Fruit fly (Drosophila melanogaster) whole organism, embryonic: ENCODE data around the gene CG43072.

Experiments used
- Aef1 ChIP-seq: fragments of 200-800 bp; sonication (Bioruptor generic); IDR thresholded peaks from 3 replicates; pipeline ENCODE4 v1.3.6; 2022; ENCODE audit warnings: missing biosample characterization, missing genetic modification characterization
- Bgb ChIP-seq: fragments of 200-800 bp; sonication (Bioruptor generic); IDR thresholded peaks from 2 replicates; pipeline ENCODE4 v1.3.6; 2022; ENCODE audit warnings: missing biosample characterization, missing genetic modification characterization; ENCODE audit not compliant: partially characterized antibody
- BtbVII ChIP-seq: fragments of 200-800 bp; sonication (Bioruptor generic); optimal IDR thresholded peaks from 3 replicates; lab custom pipeline; 2017; ENCODE audit warnings: missing biosample characterization, mild to moderate bottlenecking, missing genetic modification characterization
- CG10565 ChIP-seq: fragments of 200-800 bp; sonication (Bioruptor generic); optimal IDR thresholded peaks from 3 replicates; lab custom pipeline; 2016; ENCODE audit warnings: missing biosample characterization, mild to moderate bottlenecking, missing genetic modification characterization
- CG11723 ChIP-seq: fragments of 200-800 bp; sonication (Bioruptor generic); optimal IDR thresholded peaks from 2 replicates; lab custom pipeline; 2017; ENCODE audit warnings: missing biosample characterization, mild to moderate bottlenecking, missing genetic modification characterization
- CG13296 ChIP-seq: fragments of 200-800 bp; sonication (Bioruptor generic); optimal IDR thresholded peaks from 3 replicates; lab custom pipeline; 2018; ENCODE audit warnings: missing biosample characterization, mild to moderate bottlenecking, missing genetic modification characterization
- CG16815 ChIP-seq: fragments of 200-800 bp; sonication (Bioruptor generic); optimal IDR thresholded peaks from 3 replicates; lab custom pipeline; 2017; ENCODE audit warnings: missing biosample characterization, mild to moderate bottlenecking, missing genetic modification characterization
- CG17568 ChIP-seq: fragments of 200-800 bp; sonication (Bioruptor generic); optimal IDR thresholded peaks from 2 replicates; lab custom pipeline; 2018; ENCODE audit warnings: missing biosample characterization, mild to moderate bottlenecking, missing genetic modification characterization, moderate library complexity
- CG18011 ChIP-seq: fragments of 200-800 bp; sonication (Bioruptor generic); optimal IDR thresholded peaks from 2 replicates; lab custom pipeline; 2017; ENCODE audit warnings: missing biosample characterization, missing genetic modification characterization, mild to moderate bottlenecking, moderate library complexity, missing genotype
- CG2199 ChIP-seq: fragments of 200-800 bp; sonication (Bioruptor generic); IDR thresholded peaks from 3 replicates; pipeline ENCODE4 v1.3.6; 2022; ENCODE audit warnings: missing biosample characterization, missing genetic modification characterization
- CG30020 ChIP-seq: fragments of 200-800 bp; optimal IDR thresholded peaks from 2 replicates; lab custom pipeline; 2019; ENCODE audit warnings: missing biosample characterization, mild to moderate bottlenecking, missing genetic modification characterization, moderate library complexity
- CG30431 ChIP-seq: fragments of 200-800 bp; sonication (Bioruptor generic); optimal IDR thresholded peaks from 2 replicates; lab custom pipeline; 2017; ENCODE audit warnings: missing biosample characterization, missing genetic modification characterization
- CG31224 ChIP-seq: fragments of 200-800 bp; sonication (Bioruptor generic); IDR thresholded peaks from 2 replicates; pipeline ENCODE4 v1.3.6; 2022; ENCODE audit warnings: missing biosample characterization, missing genetic modification characterization
- CG3995 ChIP-seq: fragments of 200-800 bp; sonication (Bioruptor generic); optimal IDR thresholded peaks from 3 replicates; lab custom pipeline; 2016; ENCODE audit warnings: missing biosample characterization, missing genetic modification characterization
- CG4282 ChIP-seq: fragments of 200-800 bp; sonication (Bioruptor generic); optimal IDR thresholded peaks from 2 replicates; lab custom pipeline; 2016; ENCODE audit warnings: missing biosample characterization, missing genetic modification characterization
- CG6791 ChIP-seq: fragments of 200-800 bp; sonication (Bioruptor generic); IDR thresholded peaks from 3 replicates; pipeline ENCODE4 v1.3.6; 2022; ENCODE audit warnings: missing biosample characterization, missing genetic modification characterization; ENCODE audit not compliant: partially characterized antibody
- CG7963 ChIP-seq: fragments of 200-800 bp; sonication (Bioruptor generic); IDR thresholded peaks from 3 replicates; pipeline ENCODE4 v1.3.6; 2022; ENCODE audit warnings: missing biosample characterization, missing genetic modification characterization; ENCODE audit not compliant: partially characterized antibody
- CG8290 ChIP-seq, 3 experiments: fragments of 200-800 bp; sonication (Bioruptor generic); optimal IDR thresholded peaks; 2 replicates each; lab custom pipeline; 2016 to 2019; ENCODE audit warnings: missing biosample characterization in 3 of 3, missing genetic modification characterization in 3 of 3, mild to moderate bottlenecking in 2 of 3, moderate library complexity in 1 of 3
- CG9797 ChIP-seq: fragments of 200-800 bp; sonication (Bioruptor generic); optimal IDR thresholded peaks from 3 replicates; lab custom pipeline; 2018; ENCODE audit warnings: missing biosample characterization, mild to moderate bottlenecking, missing genetic modification characterization
- Camta ChIP-seq: fragments of 200-800 bp; sonication (Bioruptor generic); optimal IDR thresholded peaks from 2 replicates; lab custom pipeline; 2016; ENCODE audit warnings: missing biosample characterization, missing genetic modification characterization
- Elba2 ChIP-seq: fragments of 200-800 bp; sonication (Bioruptor generic); optimal IDR thresholded peaks from 3 replicates; lab custom pipeline; 2016; ENCODE audit warnings: missing biosample characterization, missing genetic modification characterization
- Hr39 ChIP-seq: fragments of >200 bp; optimal IDR thresholded peaks from 2 replicates; lab custom pipeline; 2017
- Hr51 ChIP-seq, 2 experiments: fragments of 200-800 bp; sonication (Bioruptor generic); optimal IDR thresholded peaks; 2 replicates in 1 of 2; 3 replicates in 1 of 2; lab custom pipeline; 2016 to 2018; ENCODE audit warnings: missing biosample characterization in 2 of 2, missing genetic modification characterization in 2 of 2, mild to moderate bottlenecking in 1 of 2, moderate library complexity in 1 of 2
- NC2α ChIP-seq: fragments of 200-800 bp; sonication (Bioruptor generic); optimal IDR thresholded peaks from 2 replicates; lab custom pipeline; 2016; ENCODE audit warnings: missing biosample characterization, missing genetic modification characterization
- Oaz ChIP-seq: fragments of 200-800 bp; sonication (Bioruptor generic); IDR thresholded peaks from 2 replicates; pipeline ENCODE4 v1.3.6; 2022; ENCODE audit warnings: missing biosample characterization, missing genetic modification characterization
- Optix ChIP-seq: fragments of 200-800 bp; sonication (Bioruptor generic); IDR thresholded peaks from 3 replicates; pipeline ENCODE4 v1.3.6; 2022; ENCODE audit warnings: missing biosample characterization, missing genetic modification characterization
- Ptx1 ChIP-seq: fragments of 200-800 bp; sonication (Bioruptor generic); IDR thresholded peaks from 2 replicates; pipeline ENCODE4 v1.3.6; 2022; ENCODE audit warnings: missing biosample characterization, missing genetic modification characterization
- Sin3A ChIP-seq: fragments of >200 bp; optimal IDR thresholded peaks from 2 replicates; lab custom pipeline; 2018
- ab ChIP-seq: fragments of 200-800 bp; sonication (Bioruptor generic); optimal IDR thresholded peaks from 2 replicates; lab custom pipeline; 2016; ENCODE audit warnings: missing biosample characterization, missing genetic modification characterization
- ap ChIP-seq: fragments of 200-800 bp; sonication (Bioruptor generic); IDR thresholded peaks from 2 replicates; pipeline ENCODE4 v1.3.6; 2022; ENCODE audit warnings: missing biosample characterization, missing genetic modification characterization
- bigmax ChIP-seq: fragments of 200-800 bp; sonication (Bioruptor generic); optimal IDR thresholded peaks from 2 replicates; lab custom pipeline; 2018; ENCODE audit warnings: missing biosample characterization, mild to moderate bottlenecking, missing genetic modification characterization
- cas ChIP-seq: fragments of 200-800 bp; sonication (Bioruptor generic); IDR thresholded peaks from 2 replicates; pipeline ENCODE4 v1.3.6; 2022; ENCODE audit warnings: missing biosample characterization, missing genetic modification characterization
- crc ChIP-seq: fragments of 200-800 bp; sonication (Bioruptor generic); optimal IDR thresholded peaks from 2 replicates; lab custom pipeline; 2016; ENCODE audit warnings: missing biosample characterization, missing genetic modification characterization
- gsb-n ChIP-seq: fragments of 200-800 bp; sonication (Bioruptor generic); optimal IDR thresholded peaks from 3 replicates; lab custom pipeline; 2018; ENCODE audit warnings: missing biosample characterization, mild to moderate bottlenecking, missing genetic modification characterization
- her ChIP-seq: fragments of 200-800 bp; sonication (Bioruptor generic); optimal IDR thresholded peaks from 2 replicates; lab custom pipeline; 2016; ENCODE audit warnings: missing biosample characterization, missing genetic modification characterization
- kay ChIP-seq: fragments of 200-800 bp; sonication (Bioruptor generic); optimal IDR thresholded peaks from 2 replicates; lab custom pipeline; 2016; ENCODE audit warnings: missing biosample characterization, missing genetic modification characterization
- nau ChIP-seq: fragments of 200-800 bp; sonication (Bioruptor generic); optimal IDR thresholded peaks from 3 replicates; lab custom pipeline; 2017; ENCODE audit warnings: missing biosample characterization, mild to moderate bottlenecking, missing genetic modification characterization, missing genetic modification reagents
- pb ChIP-seq: fragments of 200-800 bp; sonication (Bioruptor generic); optimal IDR thresholded peaks from 3 replicates; lab custom pipeline; 2016; ENCODE audit warnings: missing biosample characterization, missing genetic modification characterization
- peb ChIP-seq: fragments of 200-800 bp; sonication (Bioruptor generic); IDR thresholded peaks from 2 replicates; pipeline ENCODE4 v1.3.6; 2022; ENCODE audit warnings: missing biosample characterization, missing genetic modification characterization
- run ChIP-seq: fragments of 200-800 bp; sonication (Bioruptor generic); optimal IDR thresholded peaks from 3 replicates; lab custom pipeline; 2018; ENCODE audit warnings: missing biosample characterization, mild to moderate bottlenecking, missing genetic modification characterization
- sc ChIP-seq, 3 experiments: fragments of >200 bp in 2 of 3; fragments of 200-800 bp in 1 of 3; sonication (Bioruptor generic) in 1 of 3; optimal IDR thresholded peaks; 2 replicates in 2 of 3; 3 replicates in 1 of 3; lab custom pipeline; 2017; ENCODE audit warnings: mild to moderate bottlenecking in 1 of 3, missing biosample characterization in 1 of 3, missing genetic modification characterization in 1 of 3, missing genetic modification reagents in 1 of 3
- shn ChIP-seq: fragments of 200-800 bp; sonication (Bioruptor generic); optimal IDR thresholded peaks from 3 replicates; lab custom pipeline; 2016; ENCODE audit warnings: missing biosample characterization, missing genetic modification characterization
- sisA ChIP-seq: fragments of 200-800 bp; sonication (Bioruptor generic); IDR thresholded peaks from 2 replicates; pipeline ENCODE4 v1.3.6; 2022; ENCODE audit warnings: missing biosample characterization, missing genetic modification characterization
- slou ChIP-seq: fragments of 200-800 bp; sonication (Bioruptor generic); optimal IDR thresholded peaks from 3 replicates; lab custom pipeline; 2016; ENCODE audit warnings: missing biosample characterization, missing genetic modification characterization
- tin ChIP-seq: fragments of 200-800 bp; sonication (Bioruptor generic); optimal IDR thresholded peaks from 3 replicates; lab custom pipeline; 2016; ENCODE audit warnings: missing biosample characterization, missing genetic modification characterization
- trh ChIP-seq: fragments of 200-800 bp; sonication (Bioruptor generic); optimal IDR thresholded peaks from 2 replicates; lab custom pipeline; 2016; ENCODE audit warnings: missing biosample characterization, missing genetic modification characterization
- unc-4 ChIP-seq: fragments of 200-800 bp; sonication (Bioruptor generic); IDR thresholded peaks from 2 replicates; pipeline ENCODE4 v1.3.6; 2022; ENCODE audit warnings: missing biosample characterization, missing genetic modification characterization; ENCODE audit not compliant: partially characterized antibody
- z ChIP-seq: fragments of 200-800 bp; sonication (Bioruptor generic); IDR thresholded peaks from 3 replicates; pipeline ENCODE4 v1.3.6; 2022; ENCODE audit warnings: missing biosample characterization, missing genetic modification characterization
- zfh2 ChIP-seq: fragments of 200-800 bp; sonication (Bioruptor generic); optimal IDR thresholded peaks from 2 replicates; lab custom pipeline; 2016; ENCODE audit warnings: missing biosample characterization, missing genetic modification characterization

CG43072 gene

dm6 chr3L:21026025-21026916 is 39.4 kb upstream of the CG43072 start (continued):
- TF ChIP-seq kay (GFP tag; lab: Kevin White, UChicago) (no peak), CG18011 (GFP tag; lab: Kevin White, UChicago) (no peak), cas (GFP tag; lab: Robert Waterston, UW) (no peak), Ptx1 (GFP tag; lab: Robert Waterston, UW) (no peak), Elba2 (GFP tag; lab: Kevin White, UChicago) (no peak), shn (GFP tag; lab: Kevin White, UChicago) (no peak), Optix (GFP tag; lab: Robert Waterston, UW) (0 out of 3 replicates have a peak, but pooled peaks have one; percentile 22), CG4282 (GFP tag; lab: Kevin White, UChicago) (no peak), gsb-n (tag; lab: Kevin White, UChicago) (no peak), sisA (GFP tag; lab: Robert Waterston, UW) (no peak), trh (no peak), crc (no peak), NC2α (no peak), her (GFP tag; lab: Kevin White, UChicago) (peak; percentile 40), bigmax (no peak), zfh2 (GFP tag; lab: Kevin White, UChicago) (no peak), Bgb (GFP tag; lab: Robert Waterston, UW) (0 out of 2 replicates have a peak, but pooled peaks have one; percentile 11), sc (optimal IDR thresholded peaks at IDR 0.05; lab: Kevin White, UChicago) (no peak), sc (GFP tag; optimal IDR thresholded peaks at IDR 0.05; lab: Kevin White, UChicago) (no peak), Sin3A (lab: Kevin White, UChicago) (no peak), pb (GFP tag; lab: Kevin White, UChicago) (no peak), z (GFP tag; lab: Robert Waterston, UW) (peak; percentile 88), CG2199 (GFP tag; lab: Robert Waterston, UW) (no peak), CG30020 (no peak), unc-4 (GFP tag; lab: Robert Waterston, UW) (0 out of 2 replicates have a peak, but pooled peaks have one; percentile 30), run (tag; lab: Kevin White, UChicago) (no peak), CG11723 (no peak), ab (GFP tag; lab: Kevin White, UChicago) (no peak), CG13296 (GFP tag; lab: Kevin White, UChicago) (no peak), BtbVII (no peak), tin (no peak), Aef1 (GFP tag; lab: Robert Waterston, UW) (no peak; the same call in 2 of the 3 replicates), CG10565 (GFP tag; lab: Kevin White, UChicago) (no peak), nau (GFP tag; lab: Kevin White, UChicago) (no peak), Oaz (GFP tag; lab: Robert Waterston, UW) (no peak), peb (GFP tag; lab: Robert Waterston, UW) (0 out of 2 replicates have a peak, but pooled peaks have one; percentile 29), CG16815 (GFP tag; lab: Kevin White, UChicago) (no peak), Hr39 (no peak), CG30431 (no peak), CG8290 (GFP tag; optimal IDR thresholded peaks at IDR 0.05; lab: Kevin White, UChicago) (no peak), CG8290 (tag; optimal IDR thresholded peaks at IDR 0.05; lab: Kevin White, UChicago) (peak in 1 of 2 experiments; percentile 64), CG3995 (no peak), ap (GFP tag; lab: Robert Waterston, UW) (no peak), CG9797 (GFP tag; lab: Kevin White, UChicago) (no peak), CG31224 (GFP tag; lab: Robert Waterston, UW) (no peak), CG7963 (no peak), CG17568 (no peak), Hr51 (GFP tag; optimal IDR thresholded peaks at IDR 0.05; lab: Kevin White, UChicago) (no peak), CG6791 (GFP tag; lab: Robert Waterston, UW) (peak; percentile 63; the same call in 1 of the 3 replicates), Camta (GFP tag; lab: Kevin White, UChicago) (no peak), slou (GFP tag; lab: Kevin White, UChicago) (no peak)
